Worm (Caenorhabditis elegans) whole organism, young adult: Measurements from ENCODE around the gene asp-3.

ENCODE experiments used
- B0019.2 ChIP-seq: fragments of 200-800 bp; sonication (Bioruptor generic); conservative IDR thresholded peaks from 2 replicates; pipeline ENCODE4 v1.3.6; 2022; ENCODE audit warnings: missing genetic modification reagents, missing genetic modification characterization, missing compliant biosample characterization
- B0336.3 ChIP-seq: fragments of 200-800 bp; sonication (Bioruptor generic); IDR thresholded peaks from 2 replicates; pipeline ENCODE4 v1.3.6; 2022; ENCODE audit warnings: missing genetic modification characterization, missing compliant biosample characterization
- C06A6.2 ChIP-seq: fragments of 200-800 bp; sonication (Bioruptor generic); conservative IDR thresholded peaks from 2 replicates; pipeline ENCODE4 v1.3.6; 2022; ENCODE audit warnings: missing genetic modification characterization, missing compliant biosample characterization
- F33H1.4 ChIP-seq: fragments of 200-800 bp; sonication (Bioruptor generic); IDR thresholded peaks from 2 replicates; pipeline ENCODE4 v1.3.6; 2022; ENCODE audit warnings: missing genetic modification reagents, missing genetic modification characterization, missing compliant biosample characterization
- F52B5.7 ChIP-seq: sonication (generic microtip); optimal IDR thresholded peaks from 2 replicates; lab custom pipeline; 2016; ENCODE audit warnings: mild to moderate bottlenecking, missing genetic modification characterization, missing compliant biosample characterization
- K11D2.4 ChIP-seq: fragments of 200-800 bp; sonication (Bioruptor generic); IDR thresholded peaks from 2 replicates; pipeline ENCODE4 v1.3.6; 2022; ENCODE audit warnings: missing genetic modification reagents, missing genetic modification characterization, missing compliant biosample characterization
- K12H6.12 ChIP-seq: fragments of 200-800 bp; sonication (Bioruptor generic); optimal IDR thresholded peaks from 2 replicates; lab custom pipeline; 2018; ENCODE audit warnings: mild to moderate bottlenecking, missing genetic modification characterization, missing compliant biosample characterization
- ZK185.1 ChIP-seq: sonication (generic microtip); optimal IDR thresholded peaks from 2 replicates; lab custom pipeline; 2016; ENCODE audit warnings: mild to moderate bottlenecking, missing genetic modification characterization, missing compliant biosample characterization; ENCODE audit not compliant: poor library complexity, severe bottlenecking
- aptf-3 ChIP-seq: fragments of 200-800 bp; sonication (Bioruptor generic); IDR thresholded peaks from 2 replicates; pipeline ENCODE4 v1.3.6; 2022; ENCODE audit warnings: missing genetic modification characterization, missing compliant biosample characterization
- atf-7 ChIP-seq: sonication (generic microtip); optimal IDR thresholded peaks from 2 replicates; lab custom pipeline; 2017; ENCODE audit warnings: mild to moderate bottlenecking, missing genetic modification characterization, missing compliant biosample characterization
- athp-1 ChIP-seq: sonication (generic microtip); optimal IDR thresholded peaks from 2 replicates; lab custom pipeline; 2017; ENCODE audit warnings: mild to moderate bottlenecking, missing genetic modification characterization, missing compliant biosample characterization
- attf-5 ChIP-seq: fragments of 200-800 bp; sonication (Bioruptor generic); optimal IDR thresholded peaks from 2 replicates; lab custom pipeline; 2018; ENCODE audit warnings: mild to moderate bottlenecking, missing genetic modification characterization, missing compliant biosample characterization
- cebp-1 ChIP-seq, 2 experiments: fragments of 200-800 bp in 1 of 2; sonication (Bioruptor generic) in 1 of 2; sonication (generic microtip) in 1 of 2; IDR thresholded peaks in 1 of 2; optimal IDR thresholded peaks in 1 of 2; 2 replicates each; pipeline versions ENCODE4 v1.3.6 to Lab custom; 2017 to 2022; ENCODE audit warnings: missing compliant biosample characterization in 2 of 2, missing genetic modification characterization in 2 of 2, mild to moderate bottlenecking in 1 of 2, missing genetic modification reagents in 1 of 2, moderate library complexity in 1 of 2
- ceh-100 ChIP-seq: fragments of 200-800 bp; sonication (Bioruptor generic); IDR thresholded peaks from 2 replicates; pipeline ENCODE4 v1.3.6; 2022; ENCODE audit warnings: missing genetic modification reagents, missing genetic modification characterization, missing compliant biosample characterization
- ceh-27 ChIP-seq: fragments of 200-800 bp; sonication (Bioruptor generic); optimal IDR thresholded peaks from 2 replicates; lab custom pipeline; 2018; ENCODE audit warnings: mild to moderate bottlenecking, missing genetic modification characterization, moderate library complexity, missing compliant biosample characterization
- ceh-40 ChIP-seq: fragments of 200-800 bp; sonication (Bioruptor generic); IDR thresholded peaks from 2 replicates; pipeline ENCODE4 v1.3.6; 2022; ENCODE audit warnings: missing genetic modification characterization, missing compliant biosample characterization
- chd-7 ChIP-seq: sonication (generic microtip); optimal IDR thresholded peaks from 2 replicates; lab custom pipeline; 2016; ENCODE audit warnings: mild to moderate bottlenecking, missing genetic modification characterization, moderate library complexity, missing compliant biosample characterization
- dox-1 ChIP-seq: fragments of 200-800 bp; sonication (Bioruptor generic); IDR thresholded peaks from 2 replicates; pipeline ENCODE4 v1.3.6; 2022; ENCODE audit warnings: missing genetic modification reagents, missing genetic modification characterization, missing compliant biosample characterization
- dpl-1 ChIP-seq: fragments of 150-350 bp; optimal IDR thresholded peaks from 2 replicates; lab custom pipeline; 2014; ENCODE audit warnings: missing biosample characterization, missing genetic modification reagents, missing genetic modification characterization
- ets-4 ChIP-seq: fragments of 200-800 bp; sonication (Bioruptor generic); optimal IDR thresholded peaks from 2 replicates; lab custom pipeline; 2018; ENCODE audit warnings: mild to moderate bottlenecking, missing genetic modification characterization, missing compliant biosample characterization
- him-1 ChIP-seq: sonication (generic microtip); optimal IDR thresholded peaks from 2 replicates; lab custom pipeline; 2016; ENCODE audit warnings: missing genotype, missing genetic modification reagents, missing genetic modification characterization, missing compliant biosample characterization
- hmg-1.2 ChIP-seq: fragments of 200-800 bp; sonication (Bioruptor generic); IDR thresholded peaks from 2 replicates; pipeline ENCODE4 v1.3.6; 2022; ENCODE audit warnings: missing genetic modification reagents, missing genetic modification characterization, missing compliant biosample characterization
- let-526 ChIP-seq: fragments of 200-800 bp; sonication (Bioruptor generic); IDR thresholded peaks from 2 replicates; pipeline ENCODE4 v1.3.6; 2022; ENCODE audit warnings: missing genetic modification reagents, missing genetic modification characterization, missing compliant biosample characterization
- let-607 ChIP-seq, 2 experiments: fragments of 200-800 bp in 1 of 2; sonication (Bioruptor generic) in 1 of 2; sonication (generic microtip) in 1 of 2; optimal IDR thresholded peaks; 2 replicates each; lab custom pipeline; 2016 to 2018; ENCODE audit warnings: mild to moderate bottlenecking in 2 of 2, missing compliant biosample characterization in 2 of 2, missing genetic modification characterization in 2 of 2, moderate library complexity in 2 of 2, missing genotype in 1 of 2
- lin-26 ChIP-seq: fragments of 200-800 bp; sonication (Bioruptor generic); IDR thresholded peaks from 2 replicates; pipeline ENCODE4 v1.3.6; 2022; ENCODE audit warnings: missing genetic modification reagents, missing genetic modification characterization, missing compliant biosample characterization
- lin-40 ChIP-seq: sonication (generic microtip); optimal IDR thresholded peaks from 2 replicates; lab custom pipeline; 2016; ENCODE audit warnings: missing genetic modification characterization, mild to moderate bottlenecking, missing compliant biosample characterization, missing genotype, missing genetic modification reagents
- lir-1 ChIP-seq: fragments of 200-800 bp; sonication (Bioruptor generic); conservative IDR thresholded peaks from 2 replicates; pipeline ENCODE4 v1.3.6; 2022; ENCODE audit warnings: missing genetic modification reagents, missing genetic modification characterization, missing compliant biosample characterization
- madf-3 ChIP-seq: fragments of 200-800 bp; sonication (Bioruptor generic); IDR thresholded peaks from 2 replicates; pipeline ENCODE4 v1.3.6; 2022; ENCODE audit warnings: missing genetic modification reagents, missing genetic modification characterization, missing compliant biosample characterization
- mcd-1 ChIP-seq: fragments of 200-800 bp; sonication (Bioruptor generic); IDR thresholded peaks from 2 replicates; pipeline ENCODE4 v1.3.6; 2022; ENCODE audit warnings: missing genetic modification reagents, missing genetic modification characterization, missing compliant biosample characterization
- nfya-2 ChIP-seq: fragments of 200-800 bp; sonication (Bioruptor generic); IDR thresholded peaks from 2 replicates; pipeline ENCODE4 v1.3.6; 2022; ENCODE audit warnings: missing genetic modification reagents, missing genetic modification characterization, missing compliant biosample characterization
- nhr-179 ChIP-seq: sonication (generic microtip); optimal IDR thresholded peaks from 2 replicates; lab custom pipeline; 2016; ENCODE audit warnings: mild to moderate bottlenecking, missing genetic modification characterization, missing compliant biosample characterization
- nhr-27 ChIP-seq: fragments of 200-800 bp; sonication (Bioruptor generic); optimal IDR thresholded peaks from 2 replicates; lab custom pipeline; 2018; ENCODE audit warnings: mild to moderate bottlenecking, missing genetic modification characterization, moderate library complexity, missing compliant biosample characterization
- nhr-80 ChIP-seq: sonication (generic microtip); optimal IDR thresholded peaks from 2 replicates; lab custom pipeline; 2016; ENCODE audit warnings: missing genetic modification characterization, missing compliant biosample characterization
- nhr-90 ChIP-seq: sonication (generic microtip); optimal IDR thresholded peaks from 2 replicates; lab custom pipeline; 2016; ENCODE audit warnings: missing genotype, mild to moderate bottlenecking, missing genetic modification characterization, missing compliant biosample characterization
- pha-4 ChIP-seq: fragments of 150-350 bp; sonication (generic microtip); optimal IDR thresholded peaks from 2 replicates; lab custom pipeline; 2014; ENCODE audit warnings: missing biosample characterization, missing genetic modification reagents, missing genetic modification characterization
- snpc-1.3 ChIP-seq: sonication (generic microtip); optimal IDR thresholded peaks from 2 replicates; lab custom pipeline; 2017; ENCODE audit warnings: missing genetic modification characterization, mild to moderate bottlenecking, missing compliant biosample characterization, antibody characterized with exemption, moderate library complexity, missing genotype, missing genetic modification reagents; ENCODE audit not compliant: insufficient read depth
- snpc-4 ChIP-seq, 5 experiments: fragments of 150-350 bp in 1 of 5; sonication (generic microtip) in 4 of 5; optimal IDR thresholded peaks; 2 replicates each; lab custom pipeline; 2014 to 2018; ENCODE audit warnings: missing genetic modification characterization in 5 of 5, missing biosample characterization in 3 of 5, antibody characterized with exemption in 2 of 5, mild to moderate bottlenecking in 2 of 5, missing compliant biosample characterization in 2 of 5, missing genotype in 2 of 5, moderate library complexity in 2 of 5, missing genetic modification reagents in 1 of 5
- tbp1 ChIP-seq: fragments of 200-800 bp; sonication (Bioruptor generic); optimal IDR thresholded peaks from 2 replicates; lab custom pipeline; 2018; ENCODE audit warnings: mild to moderate bottlenecking, missing genetic modification characterization, missing compliant biosample characterization
- tlf-1 ChIP-seq: fragments of 200-800 bp; sonication (Bioruptor generic); optimal IDR thresholded peaks from 2 replicates; lab custom pipeline; 2018; ENCODE audit warnings: mild to moderate bottlenecking, missing genetic modification characterization, missing compliant biosample characterization
- unc-62 ChIP-seq: fragments of 150-350 bp; optimal IDR thresholded peaks from 2 replicates; lab custom pipeline; 2014; ENCODE audit warnings: missing biosample characterization, missing genetic modification reagents, missing genetic modification characterization
- zfh-2 ChIP-seq: fragments of 200-800 bp; sonication (Bioruptor generic); conservative IDR thresholded peaks from 2 replicates; pipeline ENCODE4 v1.3.6; 2022; ENCODE audit warnings: missing genetic modification reagents, missing genetic modification characterization, missing compliant biosample characterization
- zim-3 ChIP-seq: sonication (generic microtip); optimal IDR thresholded peaks from 2 replicates; lab custom pipeline; 2017; ENCODE audit warnings: mild to moderate bottlenecking, missing genetic modification characterization, moderate library complexity, missing compliant biosample characterization
- ztf-18 ChIP-seq: sonication (generic microtip); optimal IDR thresholded peaks from 2 replicates; lab custom pipeline; 2016; ENCODE audit warnings: missing genotype, mild to moderate bottlenecking, missing genetic modification characterization, missing compliant biosample characterization
- ztf-22 ChIP-seq: fragments of 200-800 bp; sonication (Bioruptor generic); optimal IDR thresholded peaks from 2 replicates; lab custom pipeline; 2018; ENCODE audit warnings: mild to moderate bottlenecking, missing genetic modification characterization, moderate library complexity, missing compliant biosample characterization
- ztf-26 ChIP-seq: sonication (generic microtip); optimal IDR thresholded peaks from 2 replicates; lab custom pipeline; 2017; ENCODE audit warnings: missing genetic modification characterization, missing compliant biosample characterization
- ztf-28 ChIP-seq: fragments of 200-800 bp; sonication (Bioruptor generic); IDR thresholded peaks from 2 replicates; pipeline ENCODE4 v1.3.6; 2022; ENCODE audit warnings: missing genetic modification reagents, missing genetic modification characterization, missing compliant biosample characterization
- ztf-6 ChIP-seq: fragments of 200-800 bp; sonication (Bioruptor generic); IDR thresholded peaks from 2 replicates; pipeline ENCODE4 v1.3.6; 2022; ENCODE audit warnings: missing genetic modification reagents, missing genetic modification characterization, missing compliant biosample characterization

asp-3 gene

DNA sequence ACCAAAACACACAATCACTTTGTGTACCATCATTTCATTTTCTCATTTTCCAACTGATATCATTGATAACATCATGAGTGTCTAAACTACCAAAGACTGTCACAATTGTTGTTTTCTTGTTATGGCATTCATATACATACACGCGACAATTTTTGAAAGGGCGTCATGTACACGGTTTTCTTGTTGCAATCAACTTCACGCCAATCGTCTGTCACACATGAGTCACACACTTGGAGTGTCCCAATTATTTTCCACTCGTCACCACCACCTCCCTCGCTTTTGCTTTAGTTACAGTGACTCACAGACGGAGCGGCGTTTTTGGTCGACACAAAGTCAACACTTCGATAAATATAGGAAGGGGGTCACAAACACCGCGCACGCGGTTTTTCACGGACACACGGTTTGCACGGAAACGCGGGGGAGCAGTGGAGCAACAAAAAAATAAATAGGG, 42.9 kb upstream of the asp-3 start:
- TF ChIP-seq hmg-1.2 (GFP tag; lab: Robert Waterston, UW) (0 out of 2 replicates have a peak, but pooled peaks have one; percentile 11), ztf-22 (peak; percentile 48), lin-26 (GFP tag; lab: Robert Waterston, UW) (0 out of 2 replicates have a peak, but pooled peaks have one; percentile 13), ceh-27 (peak; percentile 26), madf-3 (GFP tag; lab: Robert Waterston, UW) (no peak), cebp-1 (GFP tag; IDR thresholded peaks at IDR 0.05; lab: Robert Waterston, UW) (no peak), cebp-1 (tag; optimal IDR thresholded peaks at IDR 0.05; lab: Kevin White, UChicago) (peak; percentile 72), nhr-90 (tag; lab: Kevin White, UChicago) (peak; percentile 38), atf-7 (tag; lab: Kevin White, UChicago) (peak; percentile 71), B0019.2 (GFP tag; lab: Robert Waterston, UW) (no peak), let-526 (GFP tag; lab: Robert Waterston, UW) (0 out of 2 replicates have a peak, but pooled peaks have one; percentile 36), nfya-2 (GFP tag; lab: Robert Waterston, UW) (no peak), ztf-28 (GFP tag; lab: Robert Waterston, UW) (no peak), pha-4 (tag; lab: Kevin White, UChicago) (peak; percentile 17), ceh-40 (no peak), K12H6.12 (tag; lab: Kevin White, UChicago) (peak; percentile 3), K11D2.4 (GFP tag; lab: Robert Waterston, UW) (0 out of 2 replicates have a peak, but pooled peaks have one; percentile 16), C06A6.2 (GFP tag; lab: Robert Waterston, UW) (peak; percentile 47), dpl-1 (GFP tag; lab: Kevin White, UChicago) (no peak), chd-7 (peak; percentile 56), him-1 (tag; lab: Kevin White, UChicago) (no peak), aptf-3 (GFP tag; lab: Robert Waterston, UW) (no peak), lin-40 (tag; lab: Kevin White, UChicago) (peak; percentile 61), snpc-1.3 (tag; lab: Kevin White, UChicago) (no peak), lir-1 (no peak), nhr-27 (no peak), ztf-18 (tag; lab: Kevin White, UChicago) (no peak), mcd-1 (GFP tag; lab: Robert Waterston, UW) (peak; percentile 39; the same call in 1 of the 2 replicates), zim-3 (tag; lab: Kevin White, UChicago) (no peak), ets-4 (peak; percentile 62), let-607 (tag; optimal IDR thresholded peaks at IDR 0.05; lab: Kevin White, UChicago) (peak; percentile 73 to 75), F52B5.7 (tag; lab: Kevin White, UChicago) (no peak), athp-1 (no peak), ztf-26 (tag; lab: Kevin White, UChicago) (peak; percentile 7), zfh-2 (peak; percentile 68), B0336.3 (peak; percentile 40; the same call in 1 of the 2 replicates), F33H1.4 (GFP tag; lab: Robert Waterston, UW) (no peak), dox-1 (peak; percentile 58), ZK185.1 (peak; percentile 42), snpc-4 (GFP tag; optimal IDR thresholded peaks at IDR 0.05; lab: Kevin White, UChicago) (no peak), snpc-4 (tag; optimal IDR thresholded peaks at IDR 0.05; lab: Kevin White, UChicago) (peak in 1 of 4 experiments; percentile 3), ztf-6 (GFP tag; lab: Robert Waterston, UW) (no peak), unc-62 (GFP tag; lab: Kevin White, UChicago) (peak; percentile 77), nhr-80 (tag; lab: Kevin White, UChicago) (peak; percentile 94), attf-5 (GFP tag; lab: Kevin White, UChicago) (peak; percentile 52), nhr-179 (tag; lab: Kevin White, UChicago) (no peak), ceh-100 (no peak), tbp1 (peak; percentile 36), tlf-1 (peak; percentile 28)
